Worm (Caenorhabditis elegans): ENCODE results near the gene ncap-1.

Gene ncap-1

ce11 chrII:2962531-2963164, 43.5 kb upstream of the ncap-1 start (continued):
- TF ChIP-seq efl-3 (GFP tag; optimal IDR thresholded peaks at IDR 0.05) (no peak), nhr-11 (tag; optimal IDR thresholded peaks at IDR 0.05) (no peak), nhr-77 (tag; optimal IDR thresholded peaks at IDR 0.05) (no peak), lin-15B (tag; optimal IDR thresholded peaks at IDR 0.05) (no peak), ets-5 (GFP tag; IDR thresholded peaks at IDR 0.05) (no peak), alr-1 (tag; optimal IDR thresholded peaks at IDR 0.05; ENCODE audit: borderline replicate concordance) (no peak), lin-39 (tag; optimal IDR thresholded peaks at IDR 0.05) (no peak), F16B12.6 (tag; optimal IDR thresholded peaks at IDR 0.05) (no peak), fos-1 (tag; optimal IDR thresholded peaks at IDR 0.05) (no peak), nhr-84 (tag; optimal IDR thresholded peaks at IDR 0.05) (no peak), jun-1 (tag; optimal IDR thresholded peaks at IDR 0.05) (no peak), ceh-88 (GFP tag; IDR thresholded peaks at IDR 0.05) (no peak), hpl-2 (GFP tag; optimal IDR thresholded peaks at IDR 0.05) (no peak), C16A3.4 (tag; optimal IDR thresholded peaks at IDR 0.05) (no peak), nhr-19 (GFP tag; conservative IDR thresholded peaks at IDR 0.05) (no peak), ceh-63 (GFP tag; optimal IDR thresholded peaks at IDR 0.05) (no peak), fkh-8 (tag; optimal IDR thresholded peaks at IDR 0.05) (peak; percentile 29), nhr-90 (tag; optimal IDR thresholded peaks at IDR 0.05; ENCODE audit: poor library complexity) (no peak), efl-1 (optimal IDR thresholded peaks at IDR 0.05) (peak; percentile 32 to 38), efl-1 (GFP tag; optimal IDR thresholded peaks at IDR 0.05 in 1 of 2) (no peak), unc-62 (GFP tag; optimal IDR thresholded peaks at IDR 0.05) (no peak), fkh-4 (tag; optimal IDR thresholded peaks at IDR 0.05; ENCODE audit: borderline replicate concordance) (no peak), pag-3 (tag; optimal IDR thresholded peaks at IDR 0.05; ENCODE audit: borderline replicate concordance, insufficient read depth) (no peak), unc-98 (GFP tag; IDR thresholded peaks at IDR 0.05) (no peak), unc-86 (tag; optimal IDR thresholded peaks at IDR 0.05) (peak; percentile 69), tlp-1 (tag; optimal IDR thresholded peaks at IDR 0.05) (no peak), sptf-1 (tag; optimal IDR thresholded peaks at IDR 0.05) (no peak), elt-2 (tag; optimal IDR thresholded peaks at IDR 0.05) (no peak), pax-3 (tag; optimal IDR thresholded peaks at IDR 0.05) (no peak), mab-9 (GFP tag; IDR thresholded peaks at IDR 0.05) (0 out of 2 replicates have a peak, but pooled peaks have one; percentile 32), irx-1 (tag; optimal IDR thresholded peaks at IDR 0.05) (no peak), mef-2 (tag; optimal IDR thresholded peaks at IDR 0.05) (no peak)

ce11 chrII:2958308-2958707, 39.2 kb upstream of the ncap-1 start, which contains the start of gene srw-60:
Gene srw-60 (plus strand): TSS chrII:2958608.
- TF ChIP-seq fkh-10 (GFP tag; optimal IDR thresholded peaks at IDR 0.05): no peak
- no peak for TF ChIP-seq tbx-2 (tag; optimal IDR thresholded peaks at IDR 0.05)
- TF ChIP-seq lsy-2 (tag; optimal IDR thresholded peaks at IDR 0.05): no peak
- TF ChIP-seq nhr-11 (tag; optimal IDR thresholded peaks at IDR 0.05): no peak
- no peak for TF ChIP-seq fkh-4 (tag; optimal IDR thresholded peaks at IDR 0.05; ENCODE audit: borderline replicate concordance)
- no peak for TF ChIP-seq nhr-77 (tag; optimal IDR thresholded peaks at IDR 0.05)
- TF ChIP-seq lir-3 (tag; optimal IDR thresholded peaks at IDR 0.05; ENCODE audit: poor library complexity): no peak
- TF ChIP-seq nhr-71 (tag; optimal IDR thresholded peaks at IDR 0.05): no peak
- no peak for TF ChIP-seq pax-3 (tag; optimal IDR thresholded peaks at IDR 0.05)

- TF ChIP-seq mef-2 (tag; optimal IDR thresholded peaks at IDR 0.05) (no peak), nhr-28 (tag; optimal IDR thresholded peaks at IDR 0.05) (no peak), lin-13 (GFP tag; optimal IDR thresholded peaks at IDR 0.05) (no peak), tbx-2 (tag; optimal IDR thresholded peaks at IDR 0.05) (no peak), nhr-11 (tag; optimal IDR thresholded peaks at IDR 0.05) (no peak), grh-1 (GFP tag; IDR thresholded peaks at IDR 0.05) (no peak), hlh-17 (GFP tag; optimal IDR thresholded peaks at IDR 0.05; ENCODE audit: borderline replicate concordance) (no peak), unc-98 (GFP tag; IDR thresholded peaks at IDR 0.05) (no peak), ets-5 (GFP tag; IDR thresholded peaks at IDR 0.05) (no peak), swsn-7 (tag; optimal IDR thresholded peaks at IDR 0.05) (no peak), nhr-85 (tag) (no peak), nhr-237 (tag; optimal IDR thresholded peaks at IDR 0.05) (no peak), fkh-8 (tag; optimal IDR thresholded peaks at IDR 0.05) (no peak), ceh-63 (GFP tag; optimal IDR thresholded peaks at IDR 0.05) (no peak), egl-13 (tag; optimal IDR thresholded peaks at IDR 0.05) (no peak), pqm-1 (tag; optimal IDR thresholded peaks at IDR 0.05) (no peak), nhr-47 (tag; optimal IDR thresholded peaks at IDR 0.05) (no peak)
These were observed 36.6 kb upstream of the ncap-1 start, which contains the start of gene irld-48 for ce11 chrII:2955656-2956115. Gene irld-48 (plus strand): TSS chrII:2956065.
